Worm (Caenorhabditis elegans) whole organism, L3 larva: ENCODE results near the gene ceh-53.

ENCODE experiments used
- ama-1 ChIP-seq: fragments of 150-350 bp; optimal IDR thresholded peaks from 2 replicates; lab custom pipeline; 2018
- ceh-16 ChIP-seq: sonication (generic microtip); optimal IDR thresholded peaks from 2 replicates; lab custom pipeline; 2017; ENCODE audit warnings: missing biosample characterization, missing genetic modification characterization
- ceh-9 ChIP-seq: sonication (generic microtip); optimal IDR thresholded peaks from 2 replicates; lab custom pipeline; 2018; ENCODE audit warnings: missing biosample characterization, missing genetic modification characterization
- elt-2 ChIP-seq: sonication (generic microtip); optimal IDR thresholded peaks from 2 replicates; lab custom pipeline; 2016; ENCODE audit warnings: missing genetic modification reagents, mild to moderate bottlenecking, missing genetic modification characterization, missing compliant biosample characterization
- jun-1 ChIP-seq: fragments of 150-350 bp; optimal IDR thresholded peaks from 2 replicates; lab custom pipeline; 2014; ENCODE audit warnings: missing biosample characterization, missing genetic modification reagents, missing genetic modification characterization
- mdl-1 ChIP-seq: fragments of 150-350 bp; optimal IDR thresholded peaks from 2 replicates; lab custom pipeline; 2014; ENCODE audit warnings: missing biosample characterization, missing genetic modification characterization
- nhr-11 ChIP-seq: fragments of 150-350 bp; optimal IDR thresholded peaks from 2 replicates; lab custom pipeline; 2014; ENCODE audit warnings: missing biosample characterization, missing genetic modification characterization
- nhr-25 ChIP-seq: sonication (generic microtip); optimal IDR thresholded peaks from 2 replicates; lab custom pipeline; 2017; ENCODE audit warnings: missing biosample characterization, missing genetic modification characterization
- nhr-77 ChIP-seq: fragments of 150-350 bp; optimal IDR thresholded peaks from 2 replicates; lab custom pipeline; 2014; ENCODE audit warnings: missing biosample characterization, missing genetic modification characterization
- pha-4 ChIP-seq: fragments of 150-350 bp; optimal IDR thresholded peaks from 2 replicates; lab custom pipeline; 2014; ENCODE audit warnings: missing biosample characterization, missing genetic modification reagents, missing genetic modification characterization
- pqm-1 ChIP-seq: fragments of 150-350 bp; optimal IDR thresholded peaks from 2 replicates; lab custom pipeline; 2017; ENCODE audit warnings: missing biosample characterization, missing genetic modification characterization, inconsistent platforms
- tbx-2 ChIP-seq: sonication (generic microtip); optimal IDR thresholded peaks from 2 replicates; lab custom pipeline; 2016; ENCODE audit warnings: mild to moderate bottlenecking, missing genetic modification characterization, missing compliant biosample characterization
- unc-62 ChIP-seq: fragments of 150-350 bp; sonication (generic microtip); optimal IDR thresholded peaks from 4 replicates; lab custom pipeline; 2014; ENCODE audit warnings: missing biosample characterization, missing genetic modification reagents, missing genetic modification characterization

ce11 chrIV:3517582-3517981 lies 19.6 kb downstream of the ceh-53 start:
- no peak for TF ChIP-seq ceh-9 (tag; lab: Kevin White, UChicago)
- TF ChIP-seq ama-1: no peak
- no peak for TF ChIP-seq tbx-2 (tag; lab: Kevin White, UChicago)
- TF ChIP-seq nhr-25 (tag; lab: Kevin White, UChicago): no peak
- TF ChIP-seq pqm-1 (tag; lab: Kevin White, UChicago): no peak
- no peak for TF ChIP-seq unc-62 (GFP tag; lab: Kevin White, UChicago)
- TF ChIP-seq nhr-77 (tag; lab: Kevin White, UChicago): no peak
- TF ChIP-seq nhr-11 (tag; lab: Kevin White, UChicago): no peak
- TF ChIP-seq mdl-1 (tag; lab: Kevin White, UChicago): no peak
- no peak for TF ChIP-seq ceh-16 (tag; lab: Kevin White, UChicago)
- no peak for TF ChIP-seq pha-4
- TF ChIP-seq jun-1 (tag; lab: Kevin White, UChicago): no peak
- TF ChIP-seq elt-2 (tag; lab: Kevin White, UChicago): no peak
